Worm (Caenorhabditis elegans) whole organism, L1 larva: ENCODE measurements around the gene T26A5.8.

ENCODE experiments used
- C16A3.4 ChIP-seq: fragments of 150-350 bp; optimal IDR thresholded peaks from 2 replicates; lab custom pipeline; 2014; ENCODE audit warnings: missing biosample characterization, missing genetic modification characterization
- F16B12.6 ChIP-seq: fragments of 150-350 bp; optimal IDR thresholded peaks from 2 replicates; lab custom pipeline; 2014; ENCODE audit warnings: missing biosample characterization, missing genetic modification characterization
- aha-1 ChIP-seq: fragments of 150-350 bp; optimal IDR thresholded peaks from 2 replicates; lab custom pipeline; 2014; ENCODE audit warnings: missing biosample characterization, missing genetic modification characterization
- alr-1 ChIP-seq: fragments of 200-800 bp; sonication (Bioruptor generic); optimal IDR thresholded peaks from 2 replicates; lab custom pipeline; 2018; ENCODE audit warnings: borderline replicate concordance, mild to moderate bottlenecking, missing genetic modification characterization, missing compliant biosample characterization
- aly-2 ChIP-seq: fragments of 150-350 bp; optimal IDR thresholded peaks from 2 replicates; lab custom pipeline; 2014; ENCODE audit warnings: missing biosample characterization, missing genetic modification characterization
- blmp-1 ChIP-seq: fragments of 150-350 bp; optimal IDR thresholded peaks from 2 replicates; lab custom pipeline; 2014; ENCODE audit warnings: missing biosample characterization, missing genetic modification characterization
- ceh-8 ChIP-seq: fragments of 200-800 bp; sonication (Bioruptor generic); optimal IDR thresholded peaks from 2 replicates; lab custom pipeline; 2018; ENCODE audit warnings: mild to moderate bottlenecking, missing genetic modification characterization, moderate library complexity, missing compliant biosample characterization
- ceh-88 ChIP-seq: fragments of 200-800 bp; sonication (Bioruptor generic); IDR thresholded peaks from 2 replicates; pipeline ENCODE4 v1.3.6; 2022; ENCODE audit warnings: missing genetic modification characterization, missing compliant biosample characterization
- ceh-90 ChIP-seq: sonication (generic microtip); optimal IDR thresholded peaks from 2 replicates; lab custom pipeline; 2016; ENCODE audit warnings: missing genetic modification characterization, missing compliant biosample characterization
- dsc-1 ChIP-seq: sonication (generic microtip); optimal IDR thresholded peaks from 2 replicates; lab custom pipeline; 2016; ENCODE audit warnings: mild to moderate bottlenecking, missing genetic modification characterization, missing compliant biosample characterization
- egl-13 ChIP-seq: sonication (generic microtip); optimal IDR thresholded peaks from 2 replicates; lab custom pipeline; 2016; ENCODE audit warnings: missing genotype, missing genetic modification reagents, missing genetic modification characterization, missing compliant biosample characterization
- egl-27 ChIP-seq, 2 experiments: fragments of 150-350 bp in 1 of 2; sonication (generic microtip); optimal IDR thresholded peaks; 3 replicates each; lab custom pipeline; 2017 to 2018; ENCODE audit warnings: missing biosample characterization in 2 of 2, missing genetic modification characterization in 2 of 2, missing genetic modification reagents in 2 of 2
- elt-2 ChIP-seq: sonication (generic microtip); optimal IDR thresholded peaks from 2 replicates; lab custom pipeline; 2016; ENCODE audit warnings: missing genetic modification characterization, mild to moderate bottlenecking, inconsistent platforms, missing compliant biosample characterization, missing genetic modification reagents
- fkh-8 ChIP-seq: sonication (generic microtip); optimal IDR thresholded peaks from 2 replicates; lab custom pipeline; 2016; ENCODE audit warnings: mild to moderate bottlenecking, missing genetic modification characterization, missing compliant biosample characterization
- fos-1 ChIP-seq: fragments of 150-350 bp; optimal IDR thresholded peaks from 2 replicates; lab custom pipeline; 2014; ENCODE audit warnings: missing biosample characterization, missing genetic modification characterization
- grh-1 ChIP-seq: fragments of 200-800 bp; sonication (Bioruptor generic); IDR thresholded peaks from 2 replicates; pipeline ENCODE4 v1.3.6; 2022; ENCODE audit warnings: missing genetic modification reagents, missing genetic modification characterization, missing compliant biosample characterization
- hlh-4 ChIP-seq: sonication (generic microtip); optimal IDR thresholded peaks from 2 replicates; lab custom pipeline; 2016; ENCODE audit warnings: mild to moderate bottlenecking, missing genetic modification characterization, missing compliant biosample characterization
- hpl-2 ChIP-seq: fragments of 150-350 bp; optimal IDR thresholded peaks from 2 replicates; lab custom pipeline; 2014; ENCODE audit warnings: missing biosample characterization, missing genetic modification reagents, missing genetic modification characterization
- irx-1 ChIP-seq: sonication (generic microtip); optimal IDR thresholded peaks from 2 replicates; lab custom pipeline; 2016; ENCODE audit warnings: missing genetic modification characterization, missing compliant biosample characterization
- jun-1 ChIP-seq: fragments of 150-350 bp; optimal IDR thresholded peaks from 2 replicates; lab custom pipeline; 2014; ENCODE audit warnings: missing biosample characterization, missing genetic modification reagents, missing genetic modification characterization
- lin-13 ChIP-seq: fragments of 150-350 bp; optimal IDR thresholded peaks from 2 replicates; lab custom pipeline; 2014; ENCODE audit warnings: missing biosample characterization, missing genetic modification reagents, missing genetic modification characterization
- lin-35 ChIP-seq, 2 experiments: fragments of 150-350 bp; optimal IDR thresholded peaks; 2 replicates each; lab custom pipeline; 2014; ENCODE audit warnings: missing biosample characterization in 2 of 2, missing genetic modification characterization in 2 of 2, missing genetic modification reagents in 2 of 2
- lir-3 ChIP-seq: sonication (generic microtip); optimal IDR thresholded peaks from 2 replicates; lab custom pipeline; 2016; ENCODE audit warnings: mild to moderate bottlenecking, missing genetic modification characterization, moderate library complexity, missing compliant biosample characterization; ENCODE audit not compliant: poor library complexity
- mab-9 ChIP-seq: fragments of 200-800 bp; sonication (Bioruptor generic); IDR thresholded peaks from 2 replicates; pipeline ENCODE4 v1.3.6; 2022; ENCODE audit warnings: missing genetic modification reagents, missing genetic modification characterization, missing compliant biosample characterization
- mdl-1 ChIP-seq, 2 experiments: fragments of 150-350 bp; optimal IDR thresholded peaks; 2 replicates each; lab custom pipeline; 2014 to 2017; ENCODE audit warnings: missing biosample characterization in 2 of 2, missing genetic modification characterization in 2 of 2, inconsistent platforms in 1 of 2
- mef-2 ChIP-seq: fragments of 150-350 bp; optimal IDR thresholded peaks from 2 replicates; lab custom pipeline; 2014; ENCODE audit warnings: missing biosample characterization, missing genetic modification characterization
- mep-1 ChIP-seq: fragments of 150-350 bp; optimal IDR thresholded peaks from 2 replicates; lab custom pipeline; 2014; ENCODE audit warnings: missing biosample characterization, missing genetic modification characterization
- nhr-12 ChIP-seq: sonication (generic microtip); optimal IDR thresholded peaks from 2 replicates; lab custom pipeline; 2017; ENCODE audit warnings: missing biosample characterization, missing genetic modification characterization
- nhr-19 ChIP-seq: fragments of 200-800 bp; sonication (Bioruptor generic); conservative IDR thresholded peaks from 2 replicates; pipeline ENCODE4 v1.3.6; 2022; ENCODE audit warnings: missing genetic modification characterization, missing compliant biosample characterization
- nhr-20 ChIP-seq: sonication (generic microtip); optimal IDR thresholded peaks from 2 replicates; lab custom pipeline; 2016; ENCODE audit warnings: mild to moderate bottlenecking, missing genetic modification characterization, missing compliant biosample characterization
- nhr-28 ChIP-seq: fragments of 150-350 bp; optimal IDR thresholded peaks from 2 replicates; lab custom pipeline; 2014; ENCODE audit warnings: missing biosample characterization, missing genetic modification characterization
- nhr-47 ChIP-seq: sonication (generic microtip); optimal IDR thresholded peaks from 2 replicates; lab custom pipeline; 2016; ENCODE audit warnings: mild to moderate bottlenecking, missing genetic modification characterization, moderate library complexity, missing compliant biosample characterization
- nhr-77 ChIP-seq: fragments of 150-350 bp; optimal IDR thresholded peaks from 2 replicates; lab custom pipeline; 2014; ENCODE audit warnings: missing biosample characterization, missing genetic modification characterization
- nhr-84 ChIP-seq: sonication (generic microtip); optimal IDR thresholded peaks from 2 replicates; lab custom pipeline; 2017; ENCODE audit warnings: missing biosample characterization, missing genetic modification characterization
- nhr-85 ChIP-seq: sonication (generic microtip); peaks from one replicate; lab custom pipeline; 2016; ENCODE audit warnings: missing genetic modification characterization, inconsistent platforms, missing compliant biosample characterization
- nhr-90 ChIP-seq: sonication (generic microtip); optimal IDR thresholded peaks from 2 replicates; lab custom pipeline; 2016; ENCODE audit warnings: mild to moderate bottlenecking, missing genetic modification characterization, missing compliant biosample characterization; ENCODE audit not compliant: poor library complexity
- pax-3 ChIP-seq: fragments of 200-800 bp; sonication (Bioruptor generic); optimal IDR thresholded peaks from 2 replicates; lab custom pipeline; 2018; ENCODE audit warnings: mild to moderate bottlenecking, missing genetic modification characterization, moderate library complexity, missing compliant biosample characterization
- pqm-1 ChIP-seq: sonication (generic microtip); optimal IDR thresholded peaks from 3 replicates; lab custom pipeline; 2017; ENCODE audit warnings: missing biosample characterization, missing genetic modification characterization
- sptf-1 ChIP-seq: fragments of 150-350 bp; optimal IDR thresholded peaks from 2 replicates; lab custom pipeline; 2014; ENCODE audit warnings: missing biosample characterization, missing genetic modification characterization
- sup-37 ChIP-seq: fragments of 200-800 bp; sonication (Bioruptor generic); optimal IDR thresholded peaks from 2 replicates; lab custom pipeline; 2018; ENCODE audit warnings: mild to moderate bottlenecking, missing genetic modification characterization, missing compliant biosample characterization
- swsn-7 ChIP-seq: sonication (generic microtip); optimal IDR thresholded peaks from 2 replicates; lab custom pipeline; 2016; ENCODE audit warnings: missing genetic modification characterization, missing compliant biosample characterization
- tlp-1 ChIP-seq: fragments of 150-350 bp; optimal IDR thresholded peaks from 2 replicates; lab custom pipeline; 2014; ENCODE audit warnings: missing biosample characterization, missing genetic modification characterization
- unc-62 ChIP-seq: fragments of 150-350 bp; optimal IDR thresholded peaks from 2 replicates; lab custom pipeline; 2014; ENCODE audit warnings: missing biosample characterization, missing genetic modification reagents, missing genetic modification characterization
- unc-98 ChIP-seq: fragments of 200-800 bp; sonication (Bioruptor generic); IDR thresholded peaks from 2 replicates; pipeline ENCODE4 v1.3.6; 2022; ENCODE audit warnings: missing genetic modification characterization, missing compliant biosample characterization
- zag-1 ChIP-seq: fragments of 150-350 bp; optimal IDR thresholded peaks from 2 replicates; lab custom pipeline; 2014; ENCODE audit warnings: missing biosample characterization, missing genetic modification characterization

The T26A5.8 gene

DNA sequence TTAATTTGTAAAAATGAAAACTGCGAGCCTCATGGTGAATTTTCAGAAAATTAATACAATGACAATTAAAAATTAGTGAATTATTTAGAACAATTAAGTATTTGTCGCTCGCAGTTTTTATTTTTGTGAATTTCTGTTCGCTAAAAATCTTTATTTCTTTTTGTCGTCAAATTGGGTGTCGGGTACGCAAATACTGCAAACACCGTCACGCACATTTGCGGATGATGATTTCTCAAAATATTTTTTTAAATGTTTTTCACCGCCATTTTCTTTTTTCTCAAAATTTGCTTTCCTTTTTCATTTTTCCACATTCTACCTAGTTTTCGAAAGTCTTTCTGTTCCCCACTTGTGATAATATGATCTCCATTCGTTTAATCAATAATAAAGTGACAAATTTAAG, 26.3 kb upstream of the T26A5.8 start (continued):
- TF ChIP-seq lin-35 (GFP tag; optimal IDR thresholded peaks at IDR 0.05; lab: Kevin White, UChicago) (peak; percentile 54 to 64), aha-1 (tag; lab: Kevin White, UChicago) (no peak), swsn-7 (tag; lab: Kevin White, UChicago) (peak; percentile 50)
- TF ChIP-seq, all 84 proteins: peak for 26

DNA sequence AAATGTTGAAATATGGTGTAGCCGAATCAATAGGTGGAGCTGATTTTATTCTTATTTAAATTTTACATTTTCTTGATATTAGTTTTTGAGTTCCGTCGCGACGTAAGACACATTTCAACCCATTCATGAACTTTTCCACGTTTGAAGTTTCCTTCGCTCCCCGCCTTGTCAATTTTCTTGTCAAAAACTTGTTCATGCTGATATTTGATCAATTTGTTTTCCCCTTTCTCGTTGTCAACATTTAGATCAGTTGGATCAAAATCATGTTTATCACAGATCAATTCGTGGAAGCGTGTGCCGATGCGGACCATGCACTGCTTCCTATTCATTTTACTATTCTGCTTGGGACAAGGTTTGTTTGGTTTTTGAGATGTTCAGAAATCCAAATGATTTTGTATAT, 20.3 kb upstream of the T26A5.8 start, which contains the start of gene chtb-2:
Gene chtb-2 (plus strand): TSS at position 301 of the 400 bp plus-strand sequence.
- TF ChIP-seq aly-2 (no peak), lin-35 (GFP tag; optimal IDR thresholded peaks at IDR 0.05; lab: Kevin White, UChicago) (no peak), zag-1 (no peak), unc-98 (GFP tag; lab: Robert Waterston, UW) (no peak), nhr-85 (tag; lab: Kevin White, UChicago) (no peak), alr-1 (no peak), fos-1 (no peak), dsc-1 (tag; lab: Kevin White, UChicago) (no peak), mef-2 (tag; lab: Kevin White, UChicago) (no peak), elt-2 (no peak), nhr-84 (tag; lab: Kevin White, UChicago) (no peak), jun-1 (tag; lab: Kevin White, UChicago) (no peak), hlh-4 (tag; lab: Kevin White, UChicago) (no peak), irx-1 (no peak), egl-27 (tag; optimal IDR thresholded peaks at IDR 0.05; lab: Kevin White, UChicago) (no peak)

DNA sequence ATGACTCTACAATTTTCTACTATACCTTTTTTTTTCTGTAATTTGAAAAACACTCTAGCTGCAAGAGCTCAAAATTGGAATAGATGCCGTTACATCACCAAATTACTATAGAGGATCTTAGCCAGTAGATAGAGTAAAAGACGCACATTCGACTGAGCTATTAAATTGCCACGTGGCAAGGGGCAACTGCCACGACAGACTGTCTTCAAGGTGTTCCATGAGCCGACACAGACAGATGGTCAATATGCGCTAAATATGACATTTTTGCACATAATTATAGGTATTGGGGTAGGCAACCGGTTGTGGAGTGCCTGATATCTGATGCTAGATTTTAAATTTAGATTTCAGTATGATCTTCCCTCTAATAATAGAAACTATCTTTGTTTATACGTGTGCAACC, 16.8 kb upstream of the T26A5.8 start:
- TF ChIP-seq nhr-28 (tag; lab: Kevin White, UChicago) (no peak), ceh-8 (GFP tag; lab: Kevin White, UChicago) (no peak), pax-3 (tag; lab: Kevin White, UChicago) (no peak), nhr-90 (no peak), blmp-1 (tag; lab: Kevin White, UChicago) (no peak), egl-13 (tag; lab: Kevin White, UChicago) (no peak), lin-13 (no peak), tlp-1 (tag; lab: Kevin White, UChicago) (no peak), sup-37 (no peak), mef-2 (tag; lab: Kevin White, UChicago) (no peak), aha-1 (tag; lab: Kevin White, UChicago) (no peak), nhr-47 (no peak), hpl-2 (GFP tag; lab: Kevin White, UChicago) (no peak), hlh-4 (tag; lab: Kevin White, UChicago) (no peak), mdl-1 (tag; optimal IDR thresholded peaks at IDR 0.05; lab: Kevin White, UChicago) (no peak), F16B12.6 (tag; lab: Kevin White, UChicago) (no peak), pqm-1 (tag; lab: Kevin White, UChicago) (no peak), nhr-19 (no peak), zag-1 (no peak), unc-98 (GFP tag; lab: Robert Waterston, UW) (no peak)
- TF ChIP-seq, all 84 proteins: peak for 0

DNA sequence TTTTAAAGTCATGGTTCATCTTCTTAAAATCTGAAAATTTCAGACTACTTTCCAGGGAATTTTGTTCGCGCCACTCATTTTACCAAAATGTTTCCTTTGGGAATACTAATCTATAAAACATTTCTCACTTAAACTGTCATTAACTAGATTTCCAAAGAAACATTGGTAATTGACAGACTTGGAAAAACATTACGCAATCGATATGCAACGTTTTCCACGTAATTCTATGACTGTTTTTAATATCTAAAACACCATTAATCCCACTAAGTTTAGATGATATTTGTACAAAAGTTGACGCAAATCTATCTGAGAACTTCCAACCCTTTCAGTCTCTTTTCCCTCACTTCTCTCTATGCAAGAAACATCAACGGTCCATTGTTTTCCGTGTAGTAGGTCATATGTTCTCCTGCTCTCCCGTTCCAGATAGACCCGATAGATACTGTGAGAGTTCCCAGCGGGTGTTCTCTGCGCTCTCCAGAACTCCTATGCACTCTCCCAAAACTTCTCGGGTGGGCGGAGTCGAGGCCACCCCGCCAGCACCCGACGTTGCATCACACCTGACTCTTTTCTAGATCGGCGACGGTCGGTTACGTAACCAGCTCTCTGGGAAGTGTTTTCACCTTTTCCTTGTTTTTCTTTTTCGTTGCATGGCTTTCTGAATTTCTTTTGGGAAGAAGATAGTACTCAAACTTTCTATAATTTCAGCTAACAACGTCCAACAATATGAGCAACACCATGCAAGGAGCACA, 15.8 kb upstream of the T26A5.8 start, which contains the start of gene zip-8:
Gene zip-8 (plus strand): TSS at position 700 of the 749 bp plus-strand sequence.
- TF ChIP-seq nhr-20 (tag; lab: Kevin White, UChicago) (no peak), nhr-84 (tag; lab: Kevin White, UChicago) (no peak), nhr-12 (no peak), mab-9 (GFP tag; lab: Robert Waterston, UW) (no peak), fkh-8 (no peak), ceh-88 (no peak), sptf-1 (tag; lab: Kevin White, UChicago) (no peak), mdl-1 (tag; optimal IDR thresholded peaks at IDR 0.05; lab: Kevin White, UChicago) (no peak), unc-62 (no peak), zag-1 (no peak), lin-35 (GFP tag; optimal IDR thresholded peaks at IDR 0.05; lab: Kevin White, UChicago) (no peak), mep-1 (tag; lab: Kevin White, UChicago) (no peak), alr-1 (no peak), ceh-90 (tag; lab: Kevin White, UChicago) (no peak), nhr-85 (tag; lab: Kevin White, UChicago) (no peak), fos-1 (no peak), nhr-77 (no peak), lir-3 (no peak), grh-1 (no peak), C16A3.4 (tag; lab: Kevin White, UChicago) (no peak)
